Fruit fly (Drosophila melanogaster) whole organism, embryonic: Measurements from ENCODE around the gene rdhB.
A peak's percentile ranks its signal among the peaks of the same experiment; 100 is the strongest.

Experiments used
- Atf-2 ChIP-seq: fragments of 200-800 bp; sonication (Bioruptor generic); optimal IDR thresholded peaks from 2 replicates; lab custom pipeline; 2016; ENCODE audit warnings: missing biosample characterization, missing genetic modification characterization
- Bdp1 ChIP-seq: fragments of 200-800 bp; sonication (Bioruptor generic); optimal IDR thresholded peaks from 3 replicates; lab custom pipeline; 2016; ENCODE audit warnings: missing biosample characterization, missing genetic modification characterization
- Bgb ChIP-seq: fragments of 200-800 bp; sonication (Bioruptor generic); IDR thresholded peaks from 2 replicates; pipeline ENCODE4 v1.3.6; 2022; ENCODE audit warnings: missing biosample characterization, missing genetic modification characterization; ENCODE audit not compliant: partially characterized antibody
- Blimp-1 ChIP-seq: fragments of 200-800 bp; sonication (Bioruptor generic); optimal IDR thresholded peaks from 3 replicates; lab custom pipeline; 2018; ENCODE audit warnings: missing biosample characterization, missing genetic modification characterization, mild to moderate bottlenecking, moderate library complexity, missing genetic modification reagents
- Bteb2 ChIP-seq: fragments of 200-800 bp; sonication (Bioruptor generic); optimal IDR thresholded peaks from 2 replicates; lab custom pipeline; 2016; ENCODE audit warnings: missing biosample characterization, missing genetic modification characterization
- CG10147 ChIP-seq: fragments of 200-800 bp; sonication (Bioruptor generic); optimal IDR thresholded peaks from 2 replicates; lab custom pipeline; 2019; ENCODE audit warnings: missing biosample characterization, mild to moderate bottlenecking, missing genetic modification characterization, moderate library complexity
- CG11085 ChIP-seq: fragments of 200-800 bp; sonication (Bioruptor generic); IDR thresholded peaks from 2 replicates; pipeline ENCODE4 v1.3.6; 2022; ENCODE audit warnings: missing biosample characterization, missing genetic modification characterization
- CG12299 ChIP-seq: fragments of 200-800 bp; sonication (Bioruptor generic); optimal IDR thresholded peaks from 2 replicates; lab custom pipeline; 2018; ENCODE audit warnings: missing biosample characterization, mild to moderate bottlenecking, missing genetic modification characterization
- CG12391 ChIP-seq: fragments of 200-800 bp; sonication (Bioruptor generic); optimal IDR thresholded peaks from 3 replicates; lab custom pipeline; 2018; ENCODE audit warnings: missing biosample characterization, mild to moderate bottlenecking, missing genetic modification characterization, moderate library complexity
- CG14860 ChIP-seq: fragments of 200-800 bp; sonication (Bioruptor generic); IDR thresholded peaks from 3 replicates; pipeline ENCODE4 v1.3.6; 2022; ENCODE audit warnings: missing biosample characterization, missing genetic modification characterization; ENCODE audit not compliant: partially characterized antibody
- CG15073 ChIP-seq: fragments of 200-800 bp; sonication (Bioruptor generic); optimal IDR thresholded peaks from 2 replicates; lab custom pipeline; 2016; ENCODE audit warnings: missing biosample characterization, missing genetic modification characterization
- CG1603 ChIP-seq: fragments of 200-800 bp; sonication (Bioruptor generic); optimal IDR thresholded peaks from 2 replicates; lab custom pipeline; 2019; ENCODE audit warnings: missing biosample characterization, mild to moderate bottlenecking, missing genetic modification characterization, moderate library complexity
- CG16813 ChIP-seq: fragments of 200-800 bp; sonication (Bioruptor generic); IDR thresholded peaks from 3 replicates; pipeline ENCODE4 v1.3.6; 2022; ENCODE audit warnings: missing biosample characterization, missing genetic modification characterization; ENCODE audit not compliant: partially characterized antibody
- CG1792 ChIP-seq: fragments of 200-800 bp; sonication (Bioruptor generic); optimal IDR thresholded peaks from 2 replicates; lab custom pipeline; 2016; ENCODE audit warnings: missing biosample characterization, missing genetic modification characterization
- CG18011 ChIP-seq: fragments of 200-800 bp; sonication (Bioruptor generic); optimal IDR thresholded peaks from 2 replicates; lab custom pipeline; 2017; ENCODE audit warnings: missing biosample characterization, missing genetic modification characterization, mild to moderate bottlenecking, moderate library complexity, missing genotype
- CG2889 ChIP-seq: fragments of 200-800 bp; sonication (Bioruptor generic); IDR thresholded peaks from 3 replicates; pipeline ENCODE4 v1.3.6; 2022; ENCODE audit warnings: missing biosample characterization, missing genetic modification characterization
- CG3726 ChIP-seq: fragments of 200-800 bp; sonication (Bioruptor generic); IDR thresholded peaks from 3 replicates; pipeline ENCODE4, ENCODE4 v1.3.6; 2022; ENCODE audit warnings: missing biosample characterization, missing genetic modification characterization
- CG6791 ChIP-seq: fragments of 200-800 bp; sonication (Bioruptor generic); IDR thresholded peaks from 3 replicates; pipeline ENCODE4 v1.3.6; 2022; ENCODE audit warnings: missing biosample characterization, missing genetic modification characterization; ENCODE audit not compliant: partially characterized antibody
- CG7839 ChIP-seq: fragments of 200-800 bp; sonication (Bioruptor generic); optimal IDR thresholded peaks from 3 replicates; lab custom pipeline; 2018; ENCODE audit warnings: missing biosample characterization, mild to moderate bottlenecking, missing genetic modification characterization, moderate library complexity
- CG8290 ChIP-seq, 3 experiments: fragments of 200-800 bp; sonication (Bioruptor generic); optimal IDR thresholded peaks; 2 replicates each; lab custom pipeline; 2016 to 2019; ENCODE audit warnings: missing biosample characterization in 3 of 3, missing genetic modification characterization in 3 of 3, mild to moderate bottlenecking in 2 of 3, moderate library complexity in 1 of 3
- CoRest ChIP-seq: fragments of 200-800 bp; sonication (Bioruptor generic); optimal IDR thresholded peaks from 3 replicates; lab custom pipeline; 2018; ENCODE audit warnings: missing biosample characterization, mild to moderate bottlenecking, missing genetic modification characterization, moderate library complexity
- Dad ChIP-seq: fragments of 200-800 bp; sonication (Bioruptor generic); optimal IDR thresholded peaks from 3 replicates; lab custom pipeline; 2016; ENCODE audit warnings: missing biosample characterization, missing genetic modification characterization
- Ets65A ChIP-seq: fragments of 200-800 bp; sonication (Bioruptor generic); peaks from one replicate; lab custom pipeline; 2016; ENCODE audit warnings: missing biosample characterization, missing genetic modification characterization
- Fer1 ChIP-seq: fragments of 200-800 bp; sonication (Bioruptor generic); optimal IDR thresholded peaks from 2 replicates; lab custom pipeline; 2017; ENCODE audit warnings: missing biosample characterization, mild to moderate bottlenecking, missing genetic modification characterization
- Kr ChIP-seq: fragments of 200-800 bp; sonication (Bioruptor generic); optimal IDR thresholded peaks from 2 replicates; lab custom pipeline; 2017; ENCODE audit warnings: missing biosample characterization, mild to moderate bottlenecking, missing genetic modification characterization
- Lim3 ChIP-seq: fragments of 200-800 bp; sonication (Bioruptor generic); IDR thresholded peaks from 2 replicates; pipeline ENCODE4 v1.3.6; 2022; ENCODE audit warnings: missing biosample characterization, missing genetic modification characterization
- MBD-R2 ChIP-seq: fragments of 200-800 bp; sonication (Bioruptor generic); IDR thresholded peaks from 2 replicates; pipeline ENCODE4 v1.3.6; 2022; ENCODE audit warnings: missing biosample characterization, missing genetic modification characterization
- Med ChIP-seq: fragments of 200-800 bp; sonication (Bioruptor generic); peaks from one replicate; lab custom pipeline; 2016; ENCODE audit warnings: missing biosample characterization, missing genetic modification characterization, mild to moderate bottlenecking, inconsistent platforms, moderate library complexity
- Opbp ChIP-seq: fragments of 200-800 bp; sonication (Bioruptor generic); IDR thresholded peaks from 3 replicates; pipeline ENCODE4 v1.3.6; 2022; ENCODE audit warnings: missing biosample characterization, missing genetic modification characterization; ENCODE audit not compliant: partially characterized antibody
- Scr ChIP-seq: fragments of 200-800 bp; sonication (Bioruptor generic); IDR thresholded peaks from 2 replicates; pipeline ENCODE4 v1.3.6; 2022; ENCODE audit warnings: missing biosample characterization, missing genetic modification characterization; ENCODE audit not compliant: partially characterized antibody
- Sox102F ChIP-seq: fragments of 200-800 bp; sonication (Bioruptor generic); optimal IDR thresholded peaks from 2 replicates; lab custom pipeline; 2018; ENCODE audit warnings: missing biosample characterization, mild to moderate bottlenecking, missing genetic modification characterization, moderate library complexity
- Vsx1 ChIP-seq: fragments of 200-800 bp; sonication (Bioruptor generic); optimal IDR thresholded peaks from 2 replicates; lab custom pipeline; 2017; ENCODE audit warnings: missing biosample characterization, mild to moderate bottlenecking, missing genetic modification characterization, missing genetic modification reagents
- Xrp1 ChIP-seq: fragments of 200-800 bp; sonication (Bioruptor generic); IDR thresholded peaks from 2 replicates; pipeline ENCODE4 v1.3.6; 2022; ENCODE audit warnings: missing biosample characterization, missing genetic modification characterization
- amos ChIP-seq: fragments of 200-800 bp; sonication (Bioruptor generic); IDR thresholded peaks from 2 replicates; pipeline ENCODE4 v1.3.6; 2022; ENCODE audit warnings: missing biosample characterization, missing genetic modification characterization; ENCODE audit not compliant: partially characterized antibody
- bsh ChIP-seq, 2 experiments: fragments of 200-800 bp; sonication (Bioruptor generic); optimal IDR thresholded peaks; 2 replicates each; lab custom pipeline; 2017 to 2018; ENCODE audit warnings: mild to moderate bottlenecking in 2 of 2, missing biosample characterization in 2 of 2, missing genetic modification characterization in 2 of 2, moderate library complexity in 1 of 2
- dm ChIP-seq: fragments of 200-800 bp; sonication (Bioruptor generic); optimal IDR thresholded peaks from 3 replicates; lab custom pipeline; 2016; ENCODE audit warnings: missing biosample characterization, missing genetic modification characterization
- dmrt11E ChIP-seq: fragments of 200-800 bp; sonication (Bioruptor generic); optimal IDR thresholded peaks from 3 replicates; lab custom pipeline; 2018; ENCODE audit warnings: missing biosample characterization, mild to moderate bottlenecking, missing genetic modification characterization, moderate library complexity
- fd102C ChIP-seq: fragments of 200-800 bp; sonication (Bioruptor generic); optimal IDR thresholded peaks from 2 replicates; lab custom pipeline; 2018; ENCODE audit warnings: missing biosample characterization, mild to moderate bottlenecking, missing genetic modification characterization, moderate library complexity
- grn ChIP-seq: fragments of 200-800 bp; sonication (Bioruptor generic); optimal IDR thresholded peaks from 3 replicates; lab custom pipeline; 2017; ENCODE audit warnings: missing biosample characterization, missing genetic modification characterization
- jigr1 ChIP-seq: fragments of 200-800 bp; sonication (Bioruptor generic); IDR thresholded peaks from 3 replicates; pipeline ENCODE4 v1.3.6; 2022; ENCODE audit warnings: missing biosample characterization, missing genetic modification characterization
- luna ChIP-seq: fragments of 200-800 bp; sonication (Bioruptor generic); optimal IDR thresholded peaks from 2 replicates; lab custom pipeline; 2016; ENCODE audit warnings: missing biosample characterization, missing genetic modification characterization
- mld ChIP-seq: fragments of 200-800 bp; sonication (Bioruptor generic); IDR thresholded peaks from 3 replicates; pipeline ENCODE4 v1.3.6; 2022; ENCODE audit warnings: missing biosample characterization, missing genetic modification characterization; ENCODE audit not compliant: partially characterized antibody
- row ChIP-seq: fragments of 200-800 bp; sonication (Bioruptor generic); IDR thresholded peaks from 3 replicates; pipeline ENCODE4 v1.3.6; 2022; ENCODE audit warnings: missing biosample characterization, missing genetic modification characterization
- slp2 ChIP-seq: fragments of 200-800 bp; sonication (Bioruptor generic); optimal IDR thresholded peaks from 2 replicates; lab custom pipeline; 2016; ENCODE audit warnings: missing biosample characterization, missing genetic modification characterization
- vnd ChIP-seq: fragments of 200-800 bp; sonication (Bioruptor generic); IDR thresholded peaks from 3 replicates; pipeline ENCODE4 v1.3.6; 2022; ENCODE audit warnings: missing biosample characterization, missing genetic modification characterization; ENCODE audit not compliant: partially characterized antibody
- wdn ChIP-seq: fragments of 200-800 bp; sonication (Bioruptor generic); IDR thresholded peaks from 2 replicates; pipeline ENCODE4 v1.3.6; 2022; ENCODE audit warnings: missing biosample characterization, missing genetic modification characterization

Gene rdhB

DNA sequence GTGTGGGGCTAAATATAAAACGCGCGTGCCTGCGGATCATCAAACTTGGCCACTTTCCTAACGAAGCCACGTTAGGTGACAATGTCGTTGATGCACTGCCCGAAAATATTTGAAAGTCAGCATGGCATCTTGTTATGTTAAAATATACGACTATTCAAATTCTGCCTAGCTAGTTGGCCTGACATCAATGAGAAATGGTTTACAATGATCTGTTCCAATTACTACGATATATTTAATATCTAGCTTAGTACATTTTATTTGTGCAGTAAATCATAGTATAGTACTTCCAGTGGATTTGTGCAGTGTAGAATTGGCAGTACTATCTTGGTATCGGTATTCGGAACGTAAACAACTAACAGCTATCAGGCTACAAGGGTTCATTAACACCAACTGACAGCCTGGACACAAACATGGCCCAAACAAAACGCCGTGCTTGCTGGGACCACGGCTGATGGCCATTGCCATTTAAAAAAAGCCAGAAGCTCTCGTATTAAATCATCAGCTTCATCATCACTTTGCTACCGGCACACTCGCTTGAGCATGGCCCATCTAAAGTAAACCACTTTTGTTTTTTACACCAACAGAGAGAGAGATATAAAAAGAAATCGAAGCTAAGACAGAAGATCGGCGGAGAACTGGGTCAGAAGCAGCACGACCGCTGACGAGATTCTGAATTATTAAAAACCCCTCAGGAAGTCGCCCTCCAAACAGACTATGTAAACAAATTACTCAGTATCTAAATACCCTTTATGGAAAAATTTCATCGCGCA is 44.1 kb downstream of the rdhB start:
- TF ChIP-seq Xrp1 (GFP tag; lab: Robert Waterston, UW), result 0 out of 2 replicates have a peak, but pooled peaks have one; percentile 15
- TF ChIP-seq Ets65A (GFP tag; lab: Kevin White, UChicago), result peak; percentile 74
- no peak for TF ChIP-seq CG12299 (tag; lab: Kevin White, UChicago)
- no peak for TF ChIP-seq dmrt11E (tag; lab: Kevin White, UChicago)
- TF ChIP-seq grn (GFP tag; lab: Kevin White, UChicago), result no peak
- TF ChIP-seq CG1792 (GFP tag; lab: Kevin White, UChicago), result no peak
- peak; percentile 36; the same call in 2 of the 3 replicates for TF ChIP-seq row
- no peak for TF ChIP-seq CG7839
- TF ChIP-seq Bgb (GFP tag; lab: Robert Waterston, UW), result no peak
- no peak for TF ChIP-seq fd102C
- TF ChIP-seq vnd (GFP tag; lab: Robert Waterston, UW), result no peak
- TF ChIP-seq CG11085, result no peak
- peak; percentile 52 for TF ChIP-seq Blimp-1 (GFP tag; lab: Kevin White, UChicago)
- no peak for TF ChIP-seq Fer1 (GFP tag; lab: Kevin White, UChicago)
- TF ChIP-seq CG15073, result no peak
- TF ChIP-seq Lim3 (GFP tag; lab: Robert Waterston, UW), result no peak
- no peak for TF ChIP-seq CG8290 (GFP tag; optimal IDR thresholded peaks at IDR 0.05; lab: Kevin White, UChicago)
- peak in 1 of 2 experiments; percentile 7 for TF ChIP-seq CG8290 (tag; optimal IDR thresholded peaks at IDR 0.05; lab: Kevin White, UChicago)
- TF ChIP-seq Atf-2 (GFP tag; lab: Kevin White, UChicago), result no peak
- TF ChIP-seq Med (GFP tag; lab: Kevin White, UChicago), result peak; percentile 58
- no peak for TF ChIP-seq luna
- TF ChIP-seq CoRest (tag; lab: Kevin White, UChicago), result no peak
- TF ChIP-seq CG18011 (GFP tag; lab: Kevin White, UChicago), result no peak
- TF ChIP-seq Sox102F (GFP tag; lab: Kevin White, UChicago), result peak; percentile 2
- peak; percentile 6 for TF ChIP-seq CG1603 (tag; lab: Kevin White, UChicago)
- no peak for TF ChIP-seq Kr (GFP tag; lab: Kevin White, UChicago)
- no peak for TF ChIP-seq wdn (GFP tag; lab: Robert Waterston, UW)
- TF ChIP-seq bsh (GFP tag; optimal IDR thresholded peaks at IDR 0.05; lab: Kevin White, UChicago), result peak in 1 of 2 experiments; percentile 14
- TF ChIP-seq MBD-R2 (GFP tag; lab: Robert Waterston, UW), result no peak
- no peak for TF ChIP-seq dm (GFP tag; lab: Kevin White, UChicago)
- no peak for TF ChIP-seq CG2889 (GFP tag; lab: Robert Waterston, UW)
- no peak for TF ChIP-seq Bteb2
- TF ChIP-seq CG3726, result no peak
- no peak for TF ChIP-seq CG10147 (GFP tag; lab: Kevin White, UChicago)
- TF ChIP-seq slp2 (GFP tag; lab: Kevin White, UChicago), result no peak
- TF ChIP-seq CG12391 (tag; lab: Kevin White, UChicago), result peak; percentile 0

DNA sequence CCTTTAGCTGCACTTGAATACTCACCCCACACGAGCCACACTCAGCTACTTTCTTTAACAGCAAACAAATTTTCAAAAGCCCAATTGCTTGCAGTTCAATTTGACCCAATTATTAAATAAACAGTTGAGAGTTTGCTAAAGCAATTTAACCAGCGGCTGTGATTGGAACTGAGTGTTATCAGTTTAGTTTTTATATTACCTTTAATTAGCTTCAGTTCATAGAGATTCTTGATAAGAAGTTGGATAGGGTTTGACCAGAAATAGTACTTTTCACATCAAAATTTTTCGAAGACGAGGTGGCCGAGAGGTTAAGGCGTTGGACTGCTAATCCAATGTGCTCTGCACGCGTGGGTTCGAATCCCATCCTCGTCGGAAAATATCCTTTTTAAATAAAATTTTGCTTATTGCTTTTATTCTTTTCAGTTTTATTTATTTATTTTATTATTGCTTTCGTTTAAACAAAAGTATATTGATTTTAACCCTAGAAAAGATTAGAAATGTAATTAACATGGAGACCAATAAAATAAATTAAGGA is 44.8 kb downstream of the rdhB start:
- TF ChIP-seq amos (GFP tag; lab: Robert Waterston, UW) (peak; percentile 78; the same call in 1 of the 2 replicates), Bdp1 (GFP tag; lab: Kevin White, UChicago) (peak; percentile 94), CG16813 (GFP tag; lab: Robert Waterston, UW) (peak; percentile 66), Scr (GFP tag; lab: Robert Waterston, UW) (peak; percentile 7; the same call in 1 of the 2 replicates), Vsx1 (GFP tag; lab: Kevin White, UChicago) (peak; percentile 85), Lim3 (GFP tag; lab: Robert Waterston, UW) (peak; percentile 19; the same call in 1 of the 2 replicates), grn (GFP tag; lab: Kevin White, UChicago) (peak; percentile 73), Med (GFP tag; lab: Kevin White, UChicago) (peak; percentile 25), jigr1 (GFP tag; lab: Robert Waterston, UW) (no peak), Dad (GFP tag; lab: Kevin White, UChicago) (no peak), CG6791 (GFP tag; lab: Robert Waterston, UW) (peak; percentile 74), Opbp (GFP tag; lab: Robert Waterston, UW) (peak; percentile 55; the same call in 1 of the 3 replicates), CG14860 (GFP tag; lab: Robert Waterston, UW) (0 out of 3 replicates have a peak, but pooled peaks have one; percentile 35), mld (0 out of 3 replicates have a peak, but pooled peaks have one; percentile 31), Bgb (GFP tag; lab: Robert Waterston, UW) (peak; percentile 50; the same call in 1 of the 2 replicates)
